Fruit fly (Drosophila melanogaster) whole organism, prepupa: ENCODE results near the gene pit.
A peak's percentile ranks its signal among the peaks of the same experiment; 100 is the strongest.

Experiments used
- Blimp-1 ChIP-seq: fragments of 200-800 bp; sonication (Bioruptor generic); optimal IDR thresholded peaks from 3 replicates; lab custom pipeline; 2017; ENCODE audit warnings: missing biosample characterization, missing genetic modification characterization, mild to moderate bottlenecking, moderate library complexity, missing genetic modification reagents
- CG10631 ChIP-seq: fragments of 200-800 bp; sonication (Bioruptor generic); optimal IDR thresholded peaks from 2 replicates; lab custom pipeline; 2016; ENCODE audit warnings: missing biosample characterization, missing genetic modification characterization
- CG11294 ChIP-seq: fragments of 200-800 bp; sonication (Bioruptor generic); IDR thresholded peaks from 2 replicates; pipeline ENCODE4 v1.3.6; 2022; ENCODE audit warnings: missing biosample characterization, missing genetic modification characterization
- CG11762 ChIP-seq: fragments of 200-800 bp; sonication (Bioruptor generic); optimal IDR thresholded peaks from 3 replicates; lab custom pipeline; 2016; ENCODE audit warnings: missing biosample characterization, missing genetic modification characterization; ENCODE audit not compliant: insufficient read depth
- CG11902 ChIP-seq: fragments of 200-800 bp; sonication (Bioruptor generic); optimal IDR thresholded peaks from 3 replicates; lab custom pipeline; 2016; ENCODE audit warnings: missing biosample characterization, missing genetic modification characterization
- CG15336 ChIP-seq: fragments of 200-800 bp; sonication (Bioruptor generic); IDR thresholded peaks from 2 replicates; pipeline ENCODE4 v1.3.6; 2022; ENCODE audit warnings: missing biosample characterization, missing genetic modification characterization
- CG16779 ChIP-seq: fragments of 200-800 bp; sonication (Bioruptor generic); optimal IDR thresholded peaks from 3 replicates; lab custom pipeline; 2017; ENCODE audit warnings: missing biosample characterization, mild to moderate bottlenecking, missing genetic modification characterization
- CG3032 ChIP-seq: fragments of 200-800 bp; optimal IDR thresholded peaks from 2 replicates; lab custom pipeline; 2019; ENCODE audit warnings: missing biosample characterization, mild to moderate bottlenecking, missing genetic modification characterization, moderate library complexity
- CG31627 ChIP-seq: fragments of 200-800 bp; sonication (Bioruptor generic); optimal IDR thresholded peaks from 3 replicates; lab custom pipeline; 2016; ENCODE audit warnings: missing biosample characterization, missing genetic modification characterization
- CG32006 ChIP-seq: fragments of 200-800 bp; sonication (Bioruptor generic); optimal IDR thresholded peaks from 3 replicates; lab custom pipeline; 2017; ENCODE audit warnings: missing biosample characterization, mild to moderate bottlenecking, missing genetic modification characterization
- CG34406 ChIP-seq: fragments of 200-800 bp; sonication (Bioruptor generic); optimal IDR thresholded peaks from 3 replicates; lab custom pipeline; 2016; ENCODE audit warnings: missing biosample characterization, missing genetic modification characterization
- CG3919 ChIP-seq: fragments of 200-800 bp; sonication (Bioruptor generic); optimal IDR thresholded peaks from 3 replicates; lab custom pipeline; 2016; ENCODE audit warnings: missing biosample characterization, missing genetic modification characterization
- CG4318 ChIP-seq: fragments of 200-800 bp; sonication (Bioruptor generic); optimal IDR thresholded peaks from 3 replicates; lab custom pipeline; 2017; ENCODE audit warnings: missing biosample characterization, mild to moderate bottlenecking, missing genetic modification characterization
- CG6163 ChIP-seq: fragments of 200-800 bp; sonication (Bioruptor generic); IDR thresholded peaks from 3 replicates; pipeline ENCODE4 v1.3.6; 2022; ENCODE audit warnings: missing biosample characterization, missing genetic modification characterization
- CG6792 ChIP-seq: fragments of 200-800 bp; sonication (Bioruptor generic); optimal IDR thresholded peaks from 3 replicates; lab custom pipeline; 2016; ENCODE audit warnings: missing biosample characterization, missing genetic modification characterization
- CG7368 ChIP-seq: fragments of 200-800 bp; sonication (Bioruptor generic); optimal IDR thresholded peaks from 3 replicates; lab custom pipeline; 2016; ENCODE audit warnings: missing biosample characterization, missing genetic modification characterization
- CG8319 ChIP-seq: fragments of 200-800 bp; sonication (Bioruptor generic); optimal IDR thresholded peaks from 3 replicates; lab custom pipeline; 2016; ENCODE audit warnings: missing biosample characterization, missing genetic modification characterization
- CG8632 ChIP-seq: fragments of 200-800 bp; sonication (Bioruptor generic); optimal IDR thresholded peaks from 3 replicates; lab custom pipeline; 2016; ENCODE audit warnings: missing biosample characterization, missing genetic modification characterization
- Eip75B ChIP-seq: fragments of 200-800 bp; sonication (Bioruptor generic); optimal IDR thresholded peaks from 3 replicates; lab custom pipeline; 2016; ENCODE audit warnings: missing biosample characterization, missing genetic modification characterization
- Eip78C ChIP-seq: fragments of 200-800 bp; sonication (Bioruptor generic); peaks from one replicate; lab custom pipeline; 2016; ENCODE audit warnings: missing biosample characterization, missing genetic modification characterization
- Eip93F ChIP-seq: fragments of 200-800 bp; sonication (Bioruptor generic); optimal IDR thresholded peaks from 2 replicates; lab custom pipeline; 2016; ENCODE audit warnings: missing biosample characterization, mild to moderate bottlenecking, missing genetic modification characterization
- Ets21C ChIP-seq: fragments of 200-800 bp; sonication (Bioruptor generic); optimal IDR thresholded peaks from 3 replicates; lab custom pipeline; 2016; ENCODE audit warnings: missing biosample characterization, missing genetic modification characterization
- Ets96B ChIP-seq: fragments of 200-800 bp; optimal IDR thresholded peaks from 2 replicates; lab custom pipeline; 2019; ENCODE audit warnings: missing biosample characterization, mild to moderate bottlenecking, missing genetic modification characterization, moderate library complexity
- Gug ChIP-seq: fragments of 200-800 bp; sonication (Bioruptor generic); IDR thresholded peaks from 2 replicates; pipeline ENCODE4 v1.3.6; 2022; ENCODE audit warnings: missing biosample characterization, missing genetic modification characterization
- Hr38 ChIP-seq: sonication (Bioruptor generic); optimal IDR thresholded peaks from 2 replicates; lab custom pipeline; 2016; ENCODE audit warnings: missing biosample characterization, missing genetic modification characterization
- Hr39 ChIP-seq: fragments of 200-800 bp; sonication (Bioruptor generic); optimal IDR thresholded peaks from 2 replicates; lab custom pipeline; 2016; ENCODE audit warnings: missing biosample characterization, missing genetic modification characterization
- Met ChIP-seq: fragments of 200-800 bp; sonication (Bioruptor generic); optimal IDR thresholded peaks from 3 replicates; lab custom pipeline; 2016; ENCODE audit warnings: missing biosample characterization, missing genetic modification characterization
- OdsH ChIP-seq: fragments of 200-800 bp; sonication (Bioruptor generic); optimal IDR thresholded peaks from 3 replicates; lab custom pipeline; 2016; ENCODE audit warnings: missing biosample characterization, missing genetic modification characterization
- Sox14 ChIP-seq: fragments of 200-800 bp; sonication (Bioruptor generic); optimal IDR thresholded peaks from 3 replicates; lab custom pipeline; 2016; ENCODE audit warnings: missing biosample characterization, missing genetic modification characterization
- Sox15 ChIP-seq: fragments of 200-800 bp; sonication (Bioruptor generic); optimal IDR thresholded peaks from 3 replicates; lab custom pipeline; 2016; ENCODE audit warnings: missing biosample characterization, missing genetic modification characterization
- achi ChIP-seq: fragments of 200-800 bp; sonication (Bioruptor generic); optimal IDR thresholded peaks from 3 replicates; lab custom pipeline; 2016; ENCODE audit warnings: missing biosample characterization, missing genetic modification characterization
- acj6 ChIP-seq: fragments of 200-800 bp; sonication (Bioruptor generic); optimal IDR thresholded peaks from 3 replicates; lab custom pipeline; 2016; ENCODE audit warnings: missing biosample characterization, missing genetic modification characterization
- dac ChIP-seq: fragments of 200-800 bp; sonication (Bioruptor generic); optimal IDR thresholded peaks from 2 replicates; lab custom pipeline; 2017; ENCODE audit warnings: missing biosample characterization, mild to moderate bottlenecking, missing genetic modification characterization
- dsx ChIP-seq: fragments of 200-800 bp; optimal IDR thresholded peaks from 3 replicates; lab custom pipeline; 2019; ENCODE audit warnings: missing biosample characterization, mild to moderate bottlenecking, missing genetic modification characterization, moderate library complexity; ENCODE audit not compliant: poor library complexity, severe bottlenecking
- esn ChIP-seq: fragments of 200-800 bp; sonication (Bioruptor generic); optimal IDR thresholded peaks from 2 replicates; lab custom pipeline; 2016; ENCODE audit warnings: missing biosample characterization, mild to moderate bottlenecking, missing genetic modification characterization, moderate library complexity
- lz ChIP-seq: fragments of 200-800 bp; sonication (Bioruptor generic); optimal IDR thresholded peaks from 3 replicates; lab custom pipeline; 2016; ENCODE audit warnings: missing biosample characterization, missing genetic modification characterization
- net ChIP-seq: fragments of 200-800 bp; sonication (Bioruptor generic); optimal IDR thresholded peaks from 3 replicates; lab custom pipeline; 2016; ENCODE audit warnings: missing biosample characterization, missing genetic modification characterization
- pdm3 ChIP-seq: fragments of 200-800 bp; sonication (Bioruptor generic); optimal IDR thresholded peaks from 3 replicates; lab custom pipeline; 2016; ENCODE audit warnings: missing biosample characterization, missing genetic modification characterization
- salr ChIP-seq, 2 experiments: fragments of 200-800 bp; sonication (Bioruptor generic); optimal IDR thresholded peaks; 3 replicates each; lab custom pipeline; 2016 to 2018; ENCODE audit warnings: missing biosample characterization in 2 of 2, missing genetic modification characterization in 2 of 2, mild to moderate bottlenecking in 1 of 2
- spab ChIP-seq: fragments of 200-800 bp; sonication (Bioruptor generic); optimal IDR thresholded peaks from 2 replicates; lab custom pipeline; 2017; ENCODE audit warnings: missing biosample characterization, mild to moderate bottlenecking, missing genetic modification characterization, missing genetic modification reagents
- ss ChIP-seq, 2 experiments: fragments of 200-800 bp; sonication (Bioruptor generic); optimal IDR thresholded peaks; 2 replicates in 1 of 2; 3 replicates in 1 of 2; lab custom pipeline; 2017 to 2018; ENCODE audit warnings: mild to moderate bottlenecking in 2 of 2, missing biosample characterization in 2 of 2, missing genetic modification characterization in 2 of 2, moderate library complexity in 1 of 2
- svp ChIP-seq: fragments of 200-800 bp; sonication (Bioruptor generic); peaks from one replicate; lab custom pipeline; 2016; ENCODE audit warnings: missing biosample characterization, missing genetic modification characterization
- topi ChIP-seq: fragments of 200-800 bp; sonication (Bioruptor generic); optimal IDR thresholded peaks from 3 replicates; lab custom pipeline; 2016; ENCODE audit warnings: missing biosample characterization, missing genetic modification characterization
- vri ChIP-seq: fragments of 200-800 bp; sonication (Bioruptor generic); optimal IDR thresholded peaks from 3 replicates; lab custom pipeline; 2016; ENCODE audit warnings: missing biosample characterization, mild to moderate bottlenecking, missing genetic modification characterization

The pit gene

DNA sequence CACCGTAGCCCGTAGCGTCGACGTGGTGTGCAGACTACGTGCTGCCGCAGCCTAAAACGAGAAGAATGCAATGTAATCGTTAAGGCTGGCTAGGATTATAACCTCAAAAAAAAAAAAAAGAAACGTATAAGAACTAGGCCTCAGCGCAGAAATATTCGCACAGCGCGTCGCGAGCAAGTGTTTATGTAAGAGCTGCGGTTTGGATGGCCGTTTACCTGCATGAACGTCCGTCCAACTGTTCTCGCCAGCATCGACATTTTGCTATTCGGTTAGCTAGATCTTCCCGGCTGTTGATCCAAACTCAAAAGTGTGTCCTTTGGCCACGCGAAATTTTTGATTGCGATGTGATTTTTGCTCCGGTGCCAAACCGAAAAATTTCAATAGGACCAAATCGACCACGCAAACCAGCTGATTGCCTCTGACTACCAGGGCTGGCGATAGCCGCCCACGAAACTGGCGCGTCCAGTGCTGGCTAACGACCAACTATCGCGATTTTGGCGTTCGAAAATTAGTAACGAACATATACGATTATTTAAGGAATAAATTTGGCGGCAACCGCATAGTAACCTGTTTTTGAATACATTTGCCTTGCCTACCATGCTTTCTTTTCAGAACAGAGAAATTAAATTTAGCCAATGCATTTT lies 15.2 kb upstream of the pit start, which contains the start of gene Idh3b (continued):
- peak in 1 of 2 experiments; percentile 26 for TF ChIP-seq ss (GFP tag; optimal IDR thresholded peaks at IDR 0.05; lab: Kevin White, UChicago)
- no peak for TF ChIP-seq Ets96B
- no peak; the same call in 1 of the 3 replicates for TF ChIP-seq CG6163 (GFP tag; lab: Robert Waterston, UW)
- TF ChIP-seq CG8319 (GFP tag; lab: Kevin White, UChicago), result no peak
- peak; percentile 76 for TF ChIP-seq Eip78C
- no peak for TF ChIP-seq CG4318 (GFP tag; lab: Kevin White, UChicago)
- TF ChIP-seq dsx (GFP tag; lab: Kevin White, UChicago), result peak; percentile 30
- TF ChIP-seq Gug, result no peak
- TF ChIP-seq CG11294 (GFP tag; lab: Robert Waterston, UW), result no peak
- peak; percentile 55 for TF ChIP-seq Hr39 (GFP tag; lab: Kevin White, UChicago)
- no peak for TF ChIP-seq salr (GFP tag; optimal IDR thresholded peaks at IDR 0.05; lab: Kevin White, UChicago)

dm6 chr3R:22022623-22023022 lies 11.5 kb upstream of the pit start:
- TF ChIP-seq topi (GFP tag; lab: Kevin White, UChicago) (no peak), lz (no peak), spab (GFP tag; lab: Kevin White, UChicago) (no peak), CG15336 (GFP tag; lab: Robert Waterston, UW) (0 out of 2 replicates have a peak, but pooled peaks have one; percentile 16), Eip78C (peak; percentile 17), CG3919 (GFP tag; lab: Kevin White, UChicago) (no peak), CG7368 (no peak), Hr39 (GFP tag; lab: Kevin White, UChicago) (no peak), vri (peak; percentile 90), dsx (GFP tag; lab: Kevin White, UChicago) (no peak), pdm3 (GFP tag; lab: Kevin White, UChicago) (no peak)

DNA sequence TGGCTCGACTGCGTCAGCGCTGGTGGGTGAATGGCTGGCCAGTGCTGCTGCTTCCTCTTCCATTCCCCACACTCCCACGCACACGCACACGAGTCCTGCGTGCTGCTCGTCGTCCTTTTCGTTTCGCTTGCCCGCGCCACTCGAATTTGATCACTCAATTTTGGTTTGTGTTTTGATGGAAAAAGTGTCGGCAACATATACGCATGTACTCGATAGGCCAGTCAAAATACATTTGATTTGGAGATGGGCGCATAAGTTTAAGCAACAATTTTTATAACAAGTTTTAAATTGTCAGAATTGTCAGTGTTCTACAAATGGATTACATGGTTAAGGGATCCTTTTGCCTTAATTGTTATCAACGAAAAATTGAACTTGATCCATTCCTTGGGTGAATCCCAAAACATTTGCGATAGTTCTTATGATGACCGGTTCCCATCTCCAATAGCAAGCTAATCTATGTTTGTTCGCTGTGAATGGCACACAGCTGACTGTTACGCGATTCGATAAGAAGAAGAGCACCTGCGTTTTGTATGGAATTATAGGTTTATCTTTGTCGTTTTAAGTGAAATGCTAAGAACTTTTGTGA lies 11.0 kb upstream of the pit start, which contains the start of the genes Mitofilin and mRpL35:
TSS of gene Mitofilin (minus strand) at position 295 of the 586 bp plus-strand sequence.
TSS of gene mRpL35 (plus strand) at position 487 of the 586 bp plus-strand sequence.
- TF ChIP-seq svp (GFP tag; lab: Kevin White, UChicago) (peak; percentile 92), Eip78C (peak; percentile 69), OdsH (peak; percentile 50), Eip93F (GFP tag; lab: Kevin White, UChicago) (no peak), CG32006 (GFP tag; lab: Kevin White, UChicago) (no peak), CG31627 (GFP tag; lab: Kevin White, UChicago) (peak; percentile 68), CG6792 (peak; percentile 2), CG11294 (GFP tag; lab: Robert Waterston, UW) (no peak; the same call in 1 of the 2 replicates), dsx (GFP tag; lab: Kevin White, UChicago) (no peak), CG3919 (GFP tag; lab: Kevin White, UChicago) (peak; percentile 37), dac (GFP tag; lab: Kevin White, UChicago) (peak; percentile 3), CG8319 (GFP tag; lab: Kevin White, UChicago) (no peak), esn (GFP tag; lab: Kevin White, UChicago) (peak; percentile 63), acj6 (peak; percentile 38), CG15336 (GFP tag; lab: Robert Waterston, UW) (no peak), CG16779 (no peak), Sox14 (GFP tag; lab: Kevin White, UChicago) (peak; percentile 36), CG8632 (no peak), Hr39 (GFP tag; lab: Kevin White, UChicago) (peak; percentile 66), CG4318 (GFP tag; lab: Kevin White, UChicago) (no peak), CG3032 (tag; lab: Kevin White, UChicago) (peak; percentile 49), CG11902 (peak; percentile 13), topi (GFP tag; lab: Kevin White, UChicago) (peak; percentile 39), CG10631 (peak; percentile 70), achi (GFP tag; lab: Kevin White, UChicago) (peak; percentile 38), lz (peak; percentile 53), Hr38 (no peak), pdm3 (GFP tag; lab: Kevin White, UChicago) (no peak), vri (peak; percentile 57), Ets21C (GFP tag; lab: Kevin White, UChicago) (peak; percentile 6), CG6163 (GFP tag; lab: Robert Waterston, UW) (peak; percentile 28; the same call in 1 of the 3 replicates), Eip75B (peak; percentile 47), CG34406 (GFP tag; lab: Kevin White, UChicago) (no peak), Sox15 (GFP tag; lab: Kevin White, UChicago) (peak; percentile 51), CG11762 (no peak), Met (GFP tag; lab: Kevin White, UChicago) (no peak), net (GFP tag; lab: Kevin White, UChicago) (no peak), Blimp-1 (no peak)
